Worm (Caenorhabditis elegans) whole organism, young adult: ENCODE measurements around the gene Y6G8.6.

Source experiments
- B0336.3 ChIP-seq: fragments of 200-800 bp; sonication (Bioruptor generic); IDR thresholded peaks from 2 replicates; pipeline ENCODE4 v1.3.6; 2022; ENCODE audit warnings: missing genetic modification characterization, missing compliant biosample characterization
- C17E4.6 ChIP-seq: fragments of 200-800 bp; sonication (Bioruptor generic); IDR thresholded peaks from 2 replicates; pipeline ENCODE4 v1.3.6; 2022; ENCODE audit warnings: missing genetic modification reagents, missing genetic modification characterization, missing compliant biosample characterization
- F10E7.11 ChIP-seq: sonication (generic microtip); optimal IDR thresholded peaks from 2 replicates; lab custom pipeline; 2017; ENCODE audit warnings: mild to moderate bottlenecking, missing genetic modification characterization, moderate library complexity, missing compliant biosample characterization
- F23B12.7 ChIP-seq: sonication (generic microtip); optimal IDR thresholded peaks from 2 replicates; lab custom pipeline; 2017; ENCODE audit warnings: missing genetic modification characterization, mild to moderate bottlenecking, missing compliant biosample characterization, antibody characterized with exemption, moderate library complexity; ENCODE audit not compliant: insufficient read depth
- F52B5.7 ChIP-seq: sonication (generic microtip); optimal IDR thresholded peaks from 2 replicates; lab custom pipeline; 2016; ENCODE audit warnings: mild to moderate bottlenecking, missing genetic modification characterization, missing compliant biosample characterization
- F55B11.4 ChIP-seq: sonication (generic microtip); optimal IDR thresholded peaks from 2 replicates; lab custom pipeline; 2016; ENCODE audit warnings: missing compliant biosample characterization, missing genetic modification characterization, borderline replicate concordance; ENCODE audit not compliant: insufficient read depth
- F57A8.1 ChIP-seq: fragments of 200-800 bp; sonication (Bioruptor generic); optimal IDR thresholded peaks from 2 replicates; lab custom pipeline; 2018; ENCODE audit warnings: mild to moderate bottlenecking, missing genetic modification characterization, moderate library complexity, missing compliant biosample characterization
- K11D2.4 ChIP-seq: fragments of 200-800 bp; sonication (Bioruptor generic); IDR thresholded peaks from 2 replicates; pipeline ENCODE4 v1.3.6; 2022; ENCODE audit warnings: missing genetic modification reagents, missing genetic modification characterization, missing compliant biosample characterization
- Y53G8AR.9 ChIP-seq: fragments of 200-800 bp; sonication (Bioruptor generic); conservative IDR thresholded peaks from 2 replicates; pipeline ENCODE4 v1.3.6; 2022; ENCODE audit warnings: missing genetic modification reagents, missing genetic modification characterization, missing compliant biosample characterization
- Y67H2A.10 ChIP-seq: fragments of 200-800 bp; sonication (Bioruptor generic); conservative IDR thresholded peaks from 2 replicates; pipeline ENCODE4 v1.3.6; 2022; ENCODE audit warnings: missing genetic modification reagents, missing genetic modification characterization, missing compliant biosample characterization
- akir-1 ChIP-seq: fragments of 200-800 bp; sonication (Bioruptor generic); optimal IDR thresholded peaks from 2 replicates; lab custom pipeline; 2018; ENCODE audit warnings: mild to moderate bottlenecking, missing genetic modification characterization, moderate library complexity, missing compliant biosample characterization
- aptf-3 ChIP-seq: fragments of 200-800 bp; sonication (Bioruptor generic); IDR thresholded peaks from 2 replicates; pipeline ENCODE4 v1.3.6; 2022; ENCODE audit warnings: missing genetic modification characterization, missing compliant biosample characterization
- atf-7 ChIP-seq: sonication (generic microtip); optimal IDR thresholded peaks from 2 replicates; lab custom pipeline; 2017; ENCODE audit warnings: mild to moderate bottlenecking, missing genetic modification characterization, missing compliant biosample characterization
- attf-6 ChIP-seq: fragments of 200-800 bp; sonication (Bioruptor generic); IDR thresholded peaks from 2 replicates; pipeline ENCODE4 v1.3.6; 2022; ENCODE audit warnings: missing genetic modification reagents, missing genetic modification characterization, missing compliant biosample characterization
- ceh-58 ChIP-seq: fragments of 200-800 bp; sonication (Bioruptor generic); IDR thresholded peaks from 2 replicates; pipeline ENCODE4 v1.3.6; 2022; ENCODE audit warnings: missing genetic modification characterization, missing compliant biosample characterization
- die-1 ChIP-seq: sonication (generic microtip); optimal IDR thresholded peaks from 2 replicates; lab custom pipeline; 2016; ENCODE audit warnings: missing genotype, mild to moderate bottlenecking, missing genetic modification characterization, missing compliant biosample characterization
- hlh-26 ChIP-seq: fragments of 200-800 bp; sonication (Bioruptor generic); conservative IDR thresholded peaks from 2 replicates; pipeline ENCODE4 v1.3.6; 2022; ENCODE audit warnings: missing genetic modification reagents, missing genetic modification characterization, missing compliant biosample characterization
- hrde-1 ChIP-seq: sonication (generic microtip); optimal IDR thresholded peaks from 2 replicates; lab custom pipeline; 2016; ENCODE audit warnings: missing genetic modification characterization, mild to moderate bottlenecking, missing compliant biosample characterization, moderate library complexity, missing genotype, missing genetic modification reagents, borderline replicate concordance
- lag-1 ChIP-seq: fragments of 200-800 bp; sonication (Bioruptor generic); IDR thresholded peaks from 2 replicates; pipeline ENCODE4 v1.3.6; 2022; ENCODE audit warnings: missing genetic modification reagents, missing genetic modification characterization, missing compliant biosample characterization
- let-526 ChIP-seq: fragments of 200-800 bp; sonication (Bioruptor generic); IDR thresholded peaks from 2 replicates; pipeline ENCODE4 v1.3.6; 2022; ENCODE audit warnings: missing genetic modification reagents, missing genetic modification characterization, missing compliant biosample characterization
- lin-35 ChIP-seq, 3 experiments: fragments of 150-350 bp in 2 of 3; sonication (generic microtip) in 1 of 3; optimal IDR thresholded peaks; 2 replicates each; lab custom pipeline; 2014 to 2018; ENCODE audit warnings: missing biosample characterization in 3 of 3, missing genetic modification characterization in 3 of 3, missing genetic modification reagents in 3 of 3
- lin-40 ChIP-seq: sonication (generic microtip); optimal IDR thresholded peaks from 2 replicates; lab custom pipeline; 2016; ENCODE audit warnings: missing genetic modification characterization, mild to moderate bottlenecking, missing compliant biosample characterization, missing genotype, missing genetic modification reagents
- lir-1 ChIP-seq: fragments of 200-800 bp; sonication (Bioruptor generic); conservative IDR thresholded peaks from 2 replicates; pipeline ENCODE4 v1.3.6; 2022; ENCODE audit warnings: missing genetic modification reagents, missing genetic modification characterization, missing compliant biosample characterization
- lsl-1 ChIP-seq: fragments of 200-800 bp; sonication (Bioruptor generic); optimal IDR thresholded peaks from 2 replicates; lab custom pipeline; 2018; ENCODE audit warnings: mild to moderate bottlenecking, missing genetic modification characterization, moderate library complexity, missing compliant biosample characterization
- lsy-27 ChIP-seq: sonication (generic microtip); optimal IDR thresholded peaks from 2 replicates; lab custom pipeline; 2017; ENCODE audit warnings: missing genetic modification characterization, mild to moderate bottlenecking, missing compliant biosample characterization, antibody characterized with exemption, missing genotype, borderline replicate concordance; ENCODE audit not compliant: insufficient read depth
- mcd-1 ChIP-seq: fragments of 200-800 bp; sonication (Bioruptor generic); IDR thresholded peaks from 2 replicates; pipeline ENCODE4 v1.3.6; 2022; ENCODE audit warnings: missing genetic modification reagents, missing genetic modification characterization, missing compliant biosample characterization
- mel-28 ChIP-seq: sonication (generic microtip); optimal IDR thresholded peaks from 2 replicates; lab custom pipeline; 2016; ENCODE audit warnings: borderline replicate concordance, mild to moderate bottlenecking, missing genetic modification characterization, missing compliant biosample characterization
- nhr-120 ChIP-seq: fragments of 200-800 bp; sonication (Bioruptor generic); IDR thresholded peaks from 2 replicates; pipeline ENCODE4 v1.3.6; 2022; ENCODE audit warnings: missing genetic modification characterization, missing compliant biosample characterization
- nhr-179 ChIP-seq: sonication (generic microtip); optimal IDR thresholded peaks from 2 replicates; lab custom pipeline; 2016; ENCODE audit warnings: mild to moderate bottlenecking, missing genetic modification characterization, missing compliant biosample characterization
- nhr-80 ChIP-seq: sonication (generic microtip); optimal IDR thresholded peaks from 2 replicates; lab custom pipeline; 2016; ENCODE audit warnings: missing genetic modification characterization, missing compliant biosample characterization
- nhr-90 ChIP-seq: sonication (generic microtip); optimal IDR thresholded peaks from 2 replicates; lab custom pipeline; 2016; ENCODE audit warnings: missing genotype, mild to moderate bottlenecking, missing genetic modification characterization, missing compliant biosample characterization
- pha-4 ChIP-seq: fragments of 150-350 bp; sonication (generic microtip); optimal IDR thresholded peaks from 2 replicates; lab custom pipeline; 2014; ENCODE audit warnings: missing biosample characterization, missing genetic modification reagents, missing genetic modification characterization
- rpc-1 ChIP-seq, 2 experiments: fragments of 150-350 bp in 1 of 2; sonication (generic microtip) in 1 of 2; optimal IDR thresholded peaks; 2 replicates each; lab custom pipeline; 2014 to 2018; ENCODE audit warnings: missing biosample characterization in 1 of 2, missing genetic modification characterization in 1 of 2, missing genetic modification reagents in 1 of 2, missing genotype in 1 of 2
- sea-2 ChIP-seq: fragments of 200-800 bp; sonication (Bioruptor generic); IDR thresholded peaks from 2 replicates; pipeline ENCODE4 v1.3.6; 2022; ENCODE audit warnings: missing genetic modification characterization, missing compliant biosample characterization
- snpc-1.3 ChIP-seq: sonication (generic microtip); optimal IDR thresholded peaks from 2 replicates; lab custom pipeline; 2017; ENCODE audit warnings: missing genetic modification characterization, mild to moderate bottlenecking, missing compliant biosample characterization, antibody characterized with exemption, moderate library complexity, missing genotype, missing genetic modification reagents; ENCODE audit not compliant: insufficient read depth
- snpc-3.4 ChIP-seq: sonication (generic microtip); optimal IDR thresholded peaks from 2 replicates; lab custom pipeline; 2017; ENCODE audit warnings: missing genetic modification characterization, mild to moderate bottlenecking, missing compliant biosample characterization, antibody characterized with exemption, moderate library complexity, missing genotype, missing genetic modification reagents
- somi-1 ChIP-seq: fragments of 200-800 bp; sonication (Bioruptor generic); optimal IDR thresholded peaks from 2 replicates; lab custom pipeline; 2018; ENCODE audit warnings: mild to moderate bottlenecking, missing genetic modification characterization, missing compliant biosample characterization
- tbp1 ChIP-seq: fragments of 200-800 bp; sonication (Bioruptor generic); optimal IDR thresholded peaks from 2 replicates; lab custom pipeline; 2018; ENCODE audit warnings: mild to moderate bottlenecking, missing genetic modification characterization, missing compliant biosample characterization
- tbx-9 ChIP-seq: sonication (generic microtip); optimal IDR thresholded peaks from 2 replicates; lab custom pipeline; 2016; ENCODE audit warnings: borderline replicate concordance, missing genetic modification characterization, inconsistent platforms, missing compliant biosample characterization
- tlf-1 ChIP-seq: fragments of 200-800 bp; sonication (Bioruptor generic); optimal IDR thresholded peaks from 2 replicates; lab custom pipeline; 2018; ENCODE audit warnings: mild to moderate bottlenecking, missing genetic modification characterization, missing compliant biosample characterization
- unc-62 ChIP-seq: fragments of 150-350 bp; optimal IDR thresholded peaks from 2 replicates; lab custom pipeline; 2014; ENCODE audit warnings: missing biosample characterization, missing genetic modification reagents, missing genetic modification characterization
- zfh-2 ChIP-seq: fragments of 200-800 bp; sonication (Bioruptor generic); conservative IDR thresholded peaks from 2 replicates; pipeline ENCODE4 v1.3.6; 2022; ENCODE audit warnings: missing genetic modification reagents, missing genetic modification characterization, missing compliant biosample characterization
- ztf-28 ChIP-seq: fragments of 200-800 bp; sonication (Bioruptor generic); IDR thresholded peaks from 2 replicates; pipeline ENCODE4 v1.3.6; 2022; ENCODE audit warnings: missing genetic modification reagents, missing genetic modification characterization, missing compliant biosample characterization

Gene Y6G8.6

ce11 chrV:17616807-17617206, at the start of gene Y6G8.6:
TSS of gene Y6G8.6 (minus strand) at chrV:17616904.
- peak; percentile 49 for TF ChIP-seq nhr-80 (tag; lab: Kevin White, UChicago)
- no peak for TF ChIP-seq attf-6 (GFP tag; lab: Robert Waterston, UW)

DNA sequence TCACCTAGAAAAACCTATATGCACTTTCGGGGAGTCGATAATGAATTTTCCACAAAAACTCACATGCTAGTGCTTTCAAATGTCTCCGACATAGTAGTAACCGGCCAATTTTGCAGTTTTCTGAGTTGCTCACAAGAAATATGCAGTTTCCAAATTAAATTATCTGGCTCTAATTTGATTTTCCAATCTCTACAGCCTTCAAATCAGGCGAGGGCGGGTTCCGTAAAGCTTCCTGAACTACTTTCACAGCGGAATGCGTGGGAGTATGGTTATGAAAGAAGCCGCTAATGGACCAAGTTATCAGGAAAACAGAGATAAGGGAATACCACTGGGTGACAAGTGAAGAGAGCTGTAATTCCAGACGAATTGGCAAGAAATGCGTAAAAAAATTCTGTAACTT, 49.2 kb upstream of the Y6G8.6 start, which contains the start of gene F59A1.11:
TSS of gene F59A1.11 (minus strand) at position 101 of the 400 bp plus-strand sequence.
- TF ChIP-seq F23B12.7 (tag; lab: Kevin White, UChicago) (no peak), hlh-26 (GFP tag; lab: Robert Waterston, UW) (no peak), somi-1 (GFP tag; lab: Kevin White, UChicago) (no peak), C17E4.6 (no peak), snpc-3.4 (tag; lab: Kevin White, UChicago) (no peak), pha-4 (tag; lab: Kevin White, UChicago) (no peak), ztf-28 (no peak), mel-28 (tag; lab: Kevin White, UChicago) (no peak), zfh-2 (GFP tag; lab: Robert Waterston, UW) (no peak), nhr-90 (no peak), lir-1 (GFP tag; lab: Robert Waterston, UW) (no peak), tbx-9 (tag; lab: Kevin White, UChicago) (no peak), tlf-1 (GFP tag; lab: Kevin White, UChicago) (no peak), die-1 (no peak), aptf-3 (GFP tag; lab: Robert Waterston, UW) (no peak), let-526 (GFP tag; lab: Robert Waterston, UW) (no peak)

DNA sequence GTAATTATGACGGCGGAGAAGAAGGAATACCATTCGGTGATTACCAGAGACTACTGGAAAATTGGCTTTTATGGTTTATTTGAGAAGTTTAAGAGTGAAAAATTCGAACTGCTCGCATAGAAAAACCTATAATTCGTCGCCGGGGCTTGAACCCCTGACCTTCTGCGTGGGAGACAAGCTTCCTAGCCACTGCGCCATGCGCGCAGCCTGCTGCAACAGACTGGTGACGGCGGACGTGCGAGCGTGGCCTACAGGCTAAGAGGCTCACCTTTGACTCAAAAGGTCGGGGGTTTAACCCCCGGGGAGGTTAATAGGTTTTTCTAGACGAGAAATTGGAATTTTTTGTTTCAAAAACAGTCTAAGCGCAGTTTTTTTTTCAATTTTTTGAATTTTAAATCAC, 47.7 kb upstream of the Y6G8.6 start:
- TF ChIP-seq Y67H2A.10 (GFP tag; lab: Robert Waterston, UW) (no peak), hrde-1 (no peak), nhr-90 (no peak), ztf-28 (no peak), tbx-9 (tag; lab: Kevin White, UChicago) (no peak), Y53G8AR.9 (GFP tag; lab: Robert Waterston, UW) (no peak), nhr-179 (tag; lab: Kevin White, UChicago) (no peak), unc-62 (GFP tag; lab: Kevin White, UChicago) (no peak), F10E7.11 (no peak), lin-35 (GFP tag; optimal IDR thresholded peaks at IDR 0.05; lab: Kevin White, UChicago) (no peak), snpc-1.3 (tag; lab: Kevin White, UChicago) (no peak), B0336.3 (GFP tag; lab: Robert Waterston, UW) (no peak), mcd-1 (no peak), tbp1 (GFP tag; lab: Kevin White, UChicago) (peak; percentile 56), nhr-120 (peak; percentile 77; the same call in 1 of the 2 replicates), K11D2.4 (GFP tag; lab: Robert Waterston, UW) (no peak), lsy-27 (tag; lab: Kevin White, UChicago) (no peak), sea-2 (GFP tag; lab: Robert Waterston, UW) (no peak), die-1 (no peak), rpc-1 (optimal IDR thresholded peaks at IDR 0.05; lab: Kevin White, UChicago) (no peak), rpc-1 (tag; optimal IDR thresholded peaks at IDR 0.05; lab: Kevin White, UChicago) (peak; percentile 40), lin-40 (tag; lab: Kevin White, UChicago) (no peak), ceh-58 (GFP tag; lab: Robert Waterston, UW) (no peak), akir-1 (no peak), F55B11.4 (tag; lab: Kevin White, UChicago) (no peak), lag-1 (no peak), F52B5.7 (tag; lab: Kevin White, UChicago) (no peak), atf-7 (no peak), zfh-2 (GFP tag; lab: Robert Waterston, UW) (peak; percentile 67), lsl-1 (GFP tag; lab: Kevin White, UChicago) (no peak), F57A8.1 (GFP tag; lab: Kevin White, UChicago) (no peak)
